Fruit fly (Drosophila melanogaster) whole organism, wandering third instar larva: ENCODE measurements around the gene CG15152.

Source experiments
- Abd-B ChIP-seq: fragments of >200 bp; optimal IDR thresholded peaks from 2 replicates; lab custom pipeline; 2017; ENCODE audit warnings: missing biosample characterization, missing genetic modification characterization
- CG32264 ChIP-seq: fragments of 200-800 bp; sonication (Bioruptor generic); optimal IDR thresholded peaks from 2 replicates; lab custom pipeline; 2016; ENCODE audit warnings: missing biosample characterization, missing genetic modification characterization
- CG9705 ChIP-seq: fragments of 200-800 bp; sonication (Bioruptor generic); optimal IDR thresholded peaks from 2 replicates; lab custom pipeline; 2018; ENCODE audit warnings: missing biosample characterization, mild to moderate bottlenecking, missing genetic modification characterization
- Dfd ChIP-seq: fragments of >200 bp; optimal IDR thresholded peaks from 2 replicates; lab custom pipeline; 2017; ENCODE audit warnings: missing biosample characterization, missing genetic modification characterization
- Hnf4 ChIP-seq: fragments of 200-800 bp; sonication (Bioruptor generic); optimal IDR thresholded peaks from 2 replicates; lab custom pipeline; 2016; ENCODE audit warnings: missing biosample characterization, mild to moderate bottlenecking, missing genetic modification characterization
- Hr78 ChIP-seq: fragments of >200 bp; optimal IDR thresholded peaks from 2 replicates; lab custom pipeline; 2017; ENCODE audit warnings: missing biosample characterization, missing genetic modification characterization
- dl ChIP-seq, 2 experiments: fragments of 175-275, 200-275 bp in 1 of 2; fragments of 200-275 bp in 1 of 2; sonication (Bioruptor generic); optimal IDR thresholded peaks; lab custom pipeline; 2018; ENCODE audit warnings: mild to moderate bottlenecking in 2 of 2, missing biosample characterization in 2 of 2, missing genetic modification characterization in 2 of 2, moderate library complexity in 2 of 2; ENCODE audit not compliant: partially characterized antibody in 2 of 2, insufficient read depth in 1 of 2
- dmrt93B ChIP-seq: fragments of 200-800 bp; sonication (Bioruptor generic); optimal IDR thresholded peaks from 2 replicates; lab custom pipeline; 2018; ENCODE audit warnings: missing biosample characterization, mild to moderate bottlenecking, missing genetic modification characterization
- dsf ChIP-seq: sonication (Bioruptor generic); optimal IDR thresholded peaks from 2 replicates; lab custom pipeline; 2016; ENCODE audit warnings: missing biosample characterization, missing genetic modification characterization, borderline replicate concordance
- pan ChIP-seq: fragments of >200 bp; optimal IDR thresholded peaks from 2 replicates; lab custom pipeline; 2017
- tai ChIP-seq: sonication (Bioruptor generic); optimal IDR thresholded peaks from 2 replicates; lab custom pipeline; 2016; ENCODE audit warnings: missing biosample characterization, missing genetic modification characterization
- usp ChIP-seq: fragments of >200 bp; optimal IDR thresholded peaks from 2 replicates; lab custom pipeline; 2017; ENCODE audit warnings: missing biosample characterization, missing genetic modification characterization
- woc ChIP-seq: sonication (Bioruptor generic); optimal IDR thresholded peaks from 2 replicates; lab custom pipeline; 2016; ENCODE audit warnings: missing biosample characterization, mild to moderate bottlenecking, missing genetic modification characterization

DNA sequence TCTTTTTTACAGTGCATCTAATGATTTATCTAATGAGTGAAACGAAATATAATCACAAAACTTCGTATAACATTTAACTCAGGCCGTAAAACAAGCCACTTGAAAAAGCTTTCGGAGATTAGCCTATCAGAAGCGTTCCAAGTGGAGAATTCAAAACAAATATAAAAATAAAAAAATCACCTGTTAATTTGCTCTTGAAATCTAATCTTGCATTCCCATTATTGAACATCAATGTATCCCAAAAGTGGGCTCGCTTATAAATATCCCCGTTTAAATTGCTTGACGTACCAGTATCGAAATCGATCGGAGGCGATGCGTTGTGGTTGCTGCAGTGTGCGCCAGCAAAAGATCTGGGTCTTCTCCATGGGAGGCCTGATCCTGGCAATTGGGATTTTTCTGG, 30.4 kb upstream of the CG15152 start, which contains the start of gene CG31741:
- TF ChIP-seq Hnf4 (GFP tag; lab: Kevin White, UChicago), result no peak
- no peak for TF ChIP-seq tai (GFP tag; lab: Kevin White, UChicago)
- no peak for TF ChIP-seq Abd-B
- TF ChIP-seq Hr78 (GFP tag; lab: Kevin White, UChicago), result no peak
- no peak for TF ChIP-seq pan
- no peak for TF ChIP-seq woc
- TF ChIP-seq usp (GFP tag; lab: Kevin White, UChicago), result no peak
- TF ChIP-seq Dfd (GFP tag; lab: Kevin White, UChicago), result no peak
- no peak for TF ChIP-seq CG32264 (GFP tag; lab: Kevin White, UChicago)
- no peak for TF ChIP-seq dsf
- TF ChIP-seq CG9705 (GFP tag; lab: Kevin White, UChicago), result no peak
- no peak for TF ChIP-seq dl (GFP tag; optimal IDR thresholded peaks at IDR 0.05; lab: Kevin White, UChicago; ENCODE audit: insufficient read depth in 1 of 2, partially characterized antibody in 2 of 2)
- no peak for TF ChIP-seq dmrt93B (GFP tag; lab: Kevin White, UChicago)
